Fruit fly (Drosophila melanogaster) whole organism, embryonic: ENCODE results near the gene thoc7.

Experiments
- CG10959 ChIP-seq: fragments of 200-800 bp; sonication (Bioruptor generic); IDR thresholded peaks from 2 replicates; pipeline ENCODE4 v1.3.6; 2022; ENCODE audit warnings: missing biosample characterization, missing genetic modification characterization
- CG11696 ChIP-seq: fragments of 200-800 bp; sonication (Bioruptor generic); IDR thresholded peaks from 2 replicates; pipeline ENCODE4 v1.3.6; 2022; ENCODE audit warnings: missing biosample characterization, missing genetic modification characterization
- CG11723 ChIP-seq: fragments of 200-800 bp; sonication (Bioruptor generic); optimal IDR thresholded peaks from 2 replicates; lab custom pipeline; 2017; ENCODE audit warnings: missing biosample characterization, mild to moderate bottlenecking, missing genetic modification characterization
- CG14441 ChIP-seq: fragments of 200-800 bp; sonication (Bioruptor generic); IDR thresholded peaks from 2 replicates; pipeline ENCODE4 v1.3.6; 2022; ENCODE audit warnings: missing biosample characterization, missing genetic modification characterization
- CG14965 ChIP-seq: fragments of 200-800 bp; sonication (Bioruptor generic); optimal IDR thresholded peaks from 2 replicates; lab custom pipeline; 2016; ENCODE audit warnings: missing biosample characterization, missing genetic modification characterization, borderline replicate concordance
- CG15514 ChIP-seq: fragments of 200-800 bp; sonication (Bioruptor generic); optimal IDR thresholded peaks from 3 replicates; lab custom pipeline; 2017; ENCODE audit warnings: missing biosample characterization, missing genetic modification characterization, mild to moderate bottlenecking, moderate library complexity, missing genetic modification reagents
- CG16863 ChIP-seq: fragments of 200-800 bp; sonication (Bioruptor generic); optimal IDR thresholded peaks from 3 replicates; lab custom pipeline; 2016; ENCODE audit warnings: missing biosample characterization, missing genetic modification characterization
- CG17186 ChIP-seq: fragments of 200-800 bp; sonication (Bioruptor generic); optimal IDR thresholded peaks from 3 replicates; lab custom pipeline; 2017; ENCODE audit warnings: missing biosample characterization, missing genetic modification reagents, missing genetic modification characterization
- CG17912 ChIP-seq: fragments of 200-800 bp; sonication (Bioruptor generic); optimal IDR thresholded peaks from 2 replicates; lab custom pipeline; 2018; ENCODE audit warnings: missing biosample characterization, mild to moderate bottlenecking, missing genetic modification characterization
- CG18262 ChIP-seq: fragments of 200-800 bp; optimal IDR thresholded peaks from 3 replicates; lab custom pipeline; 2019; ENCODE audit warnings: missing biosample characterization, mild to moderate bottlenecking, missing genetic modification characterization, moderate library complexity
- CG18619 ChIP-seq: fragments of 200-800 bp; sonication (Bioruptor generic); optimal IDR thresholded peaks from 3 replicates; lab custom pipeline; 2017; ENCODE audit warnings: missing biosample characterization, mild to moderate bottlenecking, missing genetic modification characterization
- CG2875 ChIP-seq: fragments of 200-800 bp; sonication (Bioruptor generic); optimal IDR thresholded peaks from 2 replicates; lab custom pipeline; 2017; ENCODE audit warnings: missing biosample characterization, mild to moderate bottlenecking, missing genetic modification characterization, missing genetic modification reagents
- CG3065 ChIP-seq: fragments of 200-800 bp; sonication (Bioruptor generic); optimal IDR thresholded peaks from 2 replicates; lab custom pipeline; 2016; ENCODE audit warnings: missing biosample characterization, missing genetic modification characterization
- CG4282 ChIP-seq: fragments of 200-800 bp; sonication (Bioruptor generic); optimal IDR thresholded peaks from 2 replicates; lab custom pipeline; 2016; ENCODE audit warnings: missing biosample characterization, missing genetic modification characterization
- CG7556 ChIP-seq: fragments of 200-800 bp; sonication (Bioruptor generic); optimal IDR thresholded peaks from 2 replicates; lab custom pipeline; 2017; ENCODE audit warnings: missing biosample characterization, mild to moderate bottlenecking, missing genetic modification characterization
- CG7786 ChIP-seq: fragments of 200-800 bp; sonication (Bioruptor generic); optimal IDR thresholded peaks from 2 replicates; lab custom pipeline; 2016; ENCODE audit warnings: missing biosample characterization, missing genetic modification characterization
- CG7987 ChIP-seq: fragments of 200-800 bp; sonication (Bioruptor generic); optimal IDR thresholded peaks from 2 replicates; lab custom pipeline; 2018; ENCODE audit warnings: missing biosample characterization, mild to moderate bottlenecking, missing genetic modification characterization, moderate library complexity
- CG8281 ChIP-seq: fragments of 200-800 bp; sonication (Bioruptor generic); optimal IDR thresholded peaks from 2 replicates; lab custom pipeline; 2018; ENCODE audit warnings: missing biosample characterization, mild to moderate bottlenecking, missing genetic modification characterization, moderate library complexity
- CG8388 ChIP-seq: fragments of 200-800 bp; sonication (Bioruptor generic); optimal IDR thresholded peaks from 2 replicates; lab custom pipeline; 2019; ENCODE audit warnings: missing biosample characterization, mild to moderate bottlenecking, missing genetic modification characterization, moderate library complexity
- CG8478 ChIP-seq: fragments of >200 bp; optimal IDR thresholded peaks from 2 replicates; lab custom pipeline; 2018
- CG9727 ChIP-seq: fragments of 200-800 bp; sonication (Bioruptor generic); optimal IDR thresholded peaks from 3 replicates; lab custom pipeline; 2017; ENCODE audit warnings: missing biosample characterization, mild to moderate bottlenecking, missing genetic modification characterization
- CkIIα-i1 ChIP-seq: fragments of 200-800 bp; sonication (Bioruptor generic); IDR thresholded peaks from 2 replicates; pipeline ENCODE4 v1.3.6; 2022; ENCODE audit warnings: missing biosample characterization, missing genetic modification characterization
- H2.0 ChIP-seq: fragments of 200-800 bp; sonication (Bioruptor generic); IDR thresholded peaks from 2 replicates; pipeline ENCODE4 v1.3.6; 2022; ENCODE audit warnings: missing biosample characterization, missing genetic modification characterization
- HLH54F ChIP-seq: fragments of 200-800 bp; sonication (Bioruptor generic); optimal IDR thresholded peaks from 3 replicates; lab custom pipeline; 2016; ENCODE audit warnings: missing biosample characterization, missing genetic modification characterization
- Hmx ChIP-seq: fragments of 200-800 bp; sonication (Bioruptor generic); optimal IDR thresholded peaks from 2 replicates; lab custom pipeline; 2016; ENCODE audit warnings: missing biosample characterization, missing genetic modification characterization
- Hsf ChIP-seq: fragments of 200-800 bp; sonication (Bioruptor generic); optimal IDR thresholded peaks from 3 replicates; lab custom pipeline; 2016; ENCODE audit warnings: missing biosample characterization, missing genetic modification characterization
- Lim3 ChIP-seq: fragments of 200-800 bp; sonication (Bioruptor generic); IDR thresholded peaks from 2 replicates; pipeline ENCODE4 v1.3.6; 2022; ENCODE audit warnings: missing biosample characterization, missing genetic modification characterization
- NK7.1 ChIP-seq: fragments of 200-800 bp; sonication (Bioruptor generic); optimal IDR thresholded peaks from 3 replicates; lab custom pipeline; 2016; ENCODE audit warnings: missing biosample characterization, missing genetic modification characterization
- PHDP ChIP-seq: fragments of 200-800 bp; sonication (Bioruptor generic); optimal IDR thresholded peaks from 3 replicates; lab custom pipeline; 2018; ENCODE audit warnings: missing biosample characterization, mild to moderate bottlenecking, missing genetic modification characterization, moderate library complexity
- Sox100B ChIP-seq: fragments of 200-800 bp; sonication (Bioruptor generic); optimal IDR thresholded peaks from 3 replicates; lab custom pipeline; 2018; ENCODE audit warnings: missing biosample characterization, mild to moderate bottlenecking, missing genetic modification characterization
- al ChIP-seq: fragments of 200-800 bp; sonication (Bioruptor generic); IDR thresholded peaks from 2 replicates; pipeline ENCODE4 v1.3.6; 2022; ENCODE audit warnings: missing biosample characterization, missing genetic modification characterization
- aop ChIP-seq: fragments of 200-800 bp; sonication (Bioruptor generic); IDR thresholded peaks from 2 replicates; pipeline ENCODE4 v1.3.6; 2022; ENCODE audit warnings: missing biosample characterization, missing genetic modification characterization
- ara ChIP-seq: fragments of 200-800 bp; sonication (Bioruptor generic); IDR thresholded peaks from 2 replicates; pipeline ENCODE4 v1.3.6; 2022; ENCODE audit warnings: missing biosample characterization, missing genetic modification characterization
- bbx ChIP-seq: fragments of 200-800 bp; sonication (Bioruptor generic); IDR thresholded peaks from 2 replicates; pipeline ENCODE4 v1.3.6; 2022; ENCODE audit warnings: missing biosample characterization, missing genetic modification characterization; ENCODE audit not compliant: partially characterized antibody
- bowl ChIP-seq: fragments of 200-800 bp; sonication (Bioruptor generic); IDR thresholded peaks from 2 replicates; pipeline ENCODE4 v1.3.6; 2022; ENCODE audit warnings: missing biosample characterization, missing genetic modification characterization
- cad ChIP-seq: fragments of >200 bp; optimal IDR thresholded peaks from 2 replicates; lab custom pipeline; 2017; ENCODE audit warnings: missing biosample characterization, missing genetic modification characterization
- cwo ChIP-seq: fragments of 200-800 bp; sonication (Bioruptor generic); optimal IDR thresholded peaks from 3 replicates; lab custom pipeline; 2017; ENCODE audit warnings: missing biosample characterization, missing genetic modification characterization, mild to moderate bottlenecking, moderate library complexity, missing genetic modification reagents
- dan ChIP-seq: fragments of 200-800 bp; sonication (Bioruptor generic); IDR thresholded peaks from 2 replicates; pipeline ENCODE4 v1.3.6; 2022; ENCODE audit warnings: missing biosample characterization, missing genetic modification characterization
- en ChIP-seq: fragments of 200-800 bp; sonication (Bioruptor generic); optimal IDR thresholded peaks from 2 replicates; lab custom pipeline; 2016; ENCODE audit warnings: missing biosample characterization, missing genetic modification characterization
- esg ChIP-seq: fragments of 200-800 bp; sonication (Bioruptor generic); conservative IDR thresholded peaks from 2 replicates; pipeline ENCODE4 v1.3.6; 2022; ENCODE audit warnings: missing biosample characterization, missing genetic modification characterization
- eve ChIP-seq, 2 experiments: fragments of >200 bp; optimal IDR thresholded peaks; 2 replicates each; lab custom pipeline; 2017; ENCODE audit warnings: missing biosample characterization in 2 of 2, missing genetic modification characterization in 2 of 2
- hth ChIP-seq: fragments of >200 bp; optimal IDR thresholded peaks from 2 replicates; lab custom pipeline; 2017; ENCODE audit warnings: inconsistent platforms
- kah ChIP-seq: fragments of 200-800 bp; sonication (Bioruptor generic); optimal IDR thresholded peaks from 2 replicates; lab custom pipeline; 2018; ENCODE audit warnings: missing biosample characterization, mild to moderate bottlenecking, missing genetic modification characterization
- knrl ChIP-seq: fragments of 200-800 bp; sonication (Bioruptor generic); IDR thresholded peaks from 3 replicates; pipeline ENCODE4 v1.3.6; 2022; ENCODE audit warnings: missing biosample characterization, missing genetic modification characterization; ENCODE audit not compliant: partially characterized antibody
- sd ChIP-seq: fragments of 200-800 bp; sonication (Bioruptor generic); optimal IDR thresholded peaks from 3 replicates; lab custom pipeline; 2018; ENCODE audit warnings: missing biosample characterization, mild to moderate bottlenecking, missing genetic modification characterization, moderate library complexity
- sisA ChIP-seq: fragments of 200-800 bp; sonication (Bioruptor generic); IDR thresholded peaks from 2 replicates; pipeline ENCODE4 v1.3.6; 2022; ENCODE audit warnings: missing biosample characterization, missing genetic modification characterization
- unc-4 ChIP-seq: fragments of 200-800 bp; sonication (Bioruptor generic); IDR thresholded peaks from 2 replicates; pipeline ENCODE4 v1.3.6; 2022; ENCODE audit warnings: missing biosample characterization, missing genetic modification characterization; ENCODE audit not compliant: partially characterized antibody
- zen ChIP-seq: fragments of 200-800 bp; sonication (Bioruptor generic); optimal IDR thresholded peaks from 3 replicates; lab custom pipeline; 2018; ENCODE audit warnings: missing biosample characterization, mild to moderate bottlenecking, missing genetic modification characterization, moderate library complexity
- zf30C ChIP-seq: fragments of 200-800 bp; sonication (Bioruptor generic); optimal IDR thresholded peaks from 3 replicates; lab custom pipeline; 2018; ENCODE audit warnings: missing biosample characterization, mild to moderate bottlenecking, missing genetic modification characterization

Gene thoc7

dm6 chr3L:223019-223902 lies 10.8 kb upstream of the thoc7 start, which contains the start of the genes pyx and CG33229 (continued):
- no peak for TF ChIP-seq CG14965 (GFP tag; lab: Kevin White, UChicago)
- 0 out of 2 replicates have a peak, but pooled peaks have one; percentile 27 for TF ChIP-seq unc-4
- TF ChIP-seq ara (GFP tag; lab: Robert Waterston, UW), result peak; percentile 58
- peak; percentile 45 for TF ChIP-seq NK7.1 (GFP tag; lab: Kevin White, UChicago)
- TF ChIP-seq CG7987, result peak; percentile 18
- peak; percentile 79 for TF ChIP-seq sisA (GFP tag; lab: Robert Waterston, UW)
- 0 out of 2 replicates have a peak, but pooled peaks have one; percentile 14 for TF ChIP-seq dan
- TF ChIP-seq al, result peak; percentile 86
- TF ChIP-seq CG18262, result peak; percentile 84
- 0 out of 2 replicates have a peak, but pooled peaks have one; percentile 21 for TF ChIP-seq bowl (GFP tag; lab: Robert Waterston, UW)
- peak; percentile 69 for TF ChIP-seq CG8388 (GFP tag; lab: Kevin White, UChicago)
- TF ChIP-seq CkIIα-i1, result 0 out of 2 replicates have a peak, but pooled peaks have one; percentile 11
- peak; percentile 89 for TF ChIP-seq CG9727 (GFP tag; lab: Kevin White, UChicago)
- TF ChIP-seq CG7786 (GFP tag; lab: Kevin White, UChicago), result peak; percentile 83
- peak; percentile 87 for TF ChIP-seq CG18619 (GFP tag; lab: Kevin White, UChicago)
- peak; percentile 67 for TF ChIP-seq CG17912 (GFP tag; lab: Kevin White, UChicago)
- peak; percentile 39 for TF ChIP-seq kah
- TF ChIP-seq CG3065 (GFP tag; lab: Kevin White, UChicago), result peak; percentile 44
- peak; percentile 65 for TF ChIP-seq CG15514 (GFP tag; lab: Kevin White, UChicago)
- no peak for TF ChIP-seq hth (lab: Kevin White, UChicago)
- TF ChIP-seq H2.0 (GFP tag; lab: Robert Waterston, UW), result peak; percentile 75
- TF ChIP-seq CG11696, result peak; percentile 71
- TF ChIP-seq aop, result peak; percentile 70
- peak; percentile 62 for TF ChIP-seq CG11723 (GFP tag; lab: Kevin White, UChicago)
- TF ChIP-seq CG16863 (GFP tag; lab: Kevin White, UChicago), result peak; percentile 70
- peak; percentile 81 for TF ChIP-seq Sox100B (GFP tag; lab: Kevin White, UChicago)
- TF ChIP-seq CG8478 (lab: Kevin White, UChicago), result no peak
- TF ChIP-seq CG7556 (GFP tag; lab: Kevin White, UChicago), result peak; percentile 76
- peak; percentile 69 for TF ChIP-seq CG8281
- 0 out of 2 replicates have a peak, but pooled peaks have one; percentile 21 for TF ChIP-seq CG10959 (GFP tag; lab: Robert Waterston, UW)
- peak; percentile 77; the same call in 1 of the 2 replicates for TF ChIP-seq esg (GFP tag; lab: Robert Waterston, UW)
- peak; percentile 94 for TF ChIP-seq Hsf (GFP tag; lab: Kevin White, UChicago)
- peak; percentile 37 for TF ChIP-seq CG17186 (GFP tag; lab: Kevin White, UChicago)
- TF ChIP-seq CG2875 (GFP tag; lab: Kevin White, UChicago), result peak; percentile 33
- TF ChIP-seq knrl (GFP tag; lab: Robert Waterston, UW), result no peak
- TF ChIP-seq Lim3, result no peak; the same call in 1 of the 2 replicates
- no peak for TF ChIP-seq cad (GFP tag; lab: Kevin White, UChicago)
- peak; percentile 82 for TF ChIP-seq CG14441 (GFP tag; lab: Robert Waterston, UW)
- peak; percentile 77 for TF ChIP-seq zen (tag; lab: Kevin White, UChicago)
- TF ChIP-seq eve (GFP tag; optimal IDR thresholded peaks at IDR 0.05; lab: Kevin White, UChicago), result no peak
- no peak for TF ChIP-seq bbx (GFP tag; lab: Robert Waterston, UW)
- TF ChIP-seq sd, result peak; percentile 31
- peak; percentile 75 for TF ChIP-seq Hmx
- TF ChIP-seq HLH54F (GFP tag; lab: Kevin White, UChicago), result peak; percentile 94
- peak; percentile 72 for TF ChIP-seq cwo
- TF ChIP-seq CG4282 (GFP tag; lab: Kevin White, UChicago), result no peak
- peak; percentile 75 for TF ChIP-seq PHDP
- peak; percentile 93 for TF ChIP-seq zf30C (GFP tag; lab: Kevin White, UChicago)
- TF ChIP-seq en, result peak; percentile 36
